Fruit fly (Drosophila melanogaster) whole organism, embryonic: Measurements from ENCODE around the gene Psn.
A peak's percentile ranks its signal among the peaks of the same experiment; 100 is the strongest.

ENCODE experiments used
- Awh ChIP-seq: fragments of 200-800 bp; sonication (Bioruptor generic); IDR thresholded peaks from 2 replicates; pipeline ENCODE4, ENCODE4 v1.3.6; 2022; ENCODE audit warnings: missing biosample characterization, missing genetic modification characterization
- CG10209 ChIP-seq: fragments of 200-800 bp; sonication (Bioruptor generic); optimal IDR thresholded peaks from 3 replicates; lab custom pipeline; 2017; ENCODE audit warnings: missing biosample characterization, mild to moderate bottlenecking, missing genetic modification characterization, missing genetic modification reagents
- CG10565 ChIP-seq: fragments of 200-800 bp; sonication (Bioruptor generic); optimal IDR thresholded peaks from 3 replicates; lab custom pipeline; 2016; ENCODE audit warnings: missing biosample characterization, mild to moderate bottlenecking, missing genetic modification characterization
- CG11093 ChIP-seq: fragments of 200-800 bp; sonication (Bioruptor generic); IDR thresholded peaks from 3 replicates; pipeline ENCODE4 v1.3.6; 2022; ENCODE audit warnings: missing biosample characterization, missing genetic modification characterization
- CG12659 ChIP-seq: fragments of 200-800 bp; sonication (Bioruptor generic); optimal IDR thresholded peaks from 3 replicates; lab custom pipeline; 2017; ENCODE audit warnings: mild to moderate bottlenecking, missing biosample characterization, missing genetic modification reagents, missing genetic modification characterization
- CG14014 ChIP-seq: fragments of 200-800 bp; sonication (Bioruptor generic); IDR thresholded peaks from 2 replicates; pipeline ENCODE4 v1.3.6; 2022; ENCODE audit warnings: missing biosample characterization, missing genetic modification characterization
- CG14667 ChIP-seq: fragments of 200-800 bp; sonication (Bioruptor generic); IDR thresholded peaks from 2 replicates; pipeline ENCODE4 v1.3.6; 2022; ENCODE audit warnings: missing biosample characterization, missing genetic modification characterization
- CG15073 ChIP-seq: fragments of 200-800 bp; sonication (Bioruptor generic); optimal IDR thresholded peaks from 2 replicates; lab custom pipeline; 2016; ENCODE audit warnings: missing biosample characterization, missing genetic modification characterization
- CG15696 ChIP-seq: fragments of 200-800 bp; sonication (Bioruptor generic); optimal IDR thresholded peaks from 2 replicates; lab custom pipeline; 2019; ENCODE audit warnings: missing biosample characterization, mild to moderate bottlenecking, missing genetic modification characterization, moderate library complexity
- CG17568 ChIP-seq: fragments of 200-800 bp; sonication (Bioruptor generic); optimal IDR thresholded peaks from 2 replicates; lab custom pipeline; 2018; ENCODE audit warnings: missing biosample characterization, mild to moderate bottlenecking, missing genetic modification characterization, moderate library complexity
- CG18619 ChIP-seq: fragments of 200-800 bp; sonication (Bioruptor generic); optimal IDR thresholded peaks from 3 replicates; lab custom pipeline; 2017; ENCODE audit warnings: missing biosample characterization, mild to moderate bottlenecking, missing genetic modification characterization
- CG2889 ChIP-seq: fragments of 200-800 bp; sonication (Bioruptor generic); IDR thresholded peaks from 3 replicates; pipeline ENCODE4 v1.3.6; 2022; ENCODE audit warnings: missing biosample characterization, missing genetic modification characterization
- CG5953 ChIP-seq: fragments of 200-800 bp; sonication (Bioruptor generic); IDR thresholded peaks from 2 replicates; pipeline ENCODE4 v1.3.6; 2022; ENCODE audit warnings: missing biosample characterization, missing genetic modification characterization
- CG6813 ChIP-seq: fragments of 200-800 bp; sonication (Bioruptor generic); optimal IDR thresholded peaks from 2 replicates; lab custom pipeline; 2017; ENCODE audit warnings: missing biosample characterization, missing genetic modification characterization, mild to moderate bottlenecking, moderate library complexity, missing genetic modification reagents
- CG7556 ChIP-seq: fragments of 200-800 bp; sonication (Bioruptor generic); optimal IDR thresholded peaks from 2 replicates; lab custom pipeline; 2017; ENCODE audit warnings: missing biosample characterization, mild to moderate bottlenecking, missing genetic modification characterization
- CG8359 ChIP-seq: fragments of 200-800 bp; sonication (Bioruptor generic); optimal IDR thresholded peaks from 2 replicates; lab custom pipeline; 2017; ENCODE audit warnings: missing biosample characterization, mild to moderate bottlenecking, missing genetic modification characterization, borderline replicate concordance
- CG8388 ChIP-seq: fragments of 200-800 bp; sonication (Bioruptor generic); optimal IDR thresholded peaks from 2 replicates; lab custom pipeline; 2019; ENCODE audit warnings: missing biosample characterization, mild to moderate bottlenecking, missing genetic modification characterization, moderate library complexity
- CG9727 ChIP-seq: fragments of 200-800 bp; sonication (Bioruptor generic); optimal IDR thresholded peaks from 3 replicates; lab custom pipeline; 2017; ENCODE audit warnings: missing biosample characterization, mild to moderate bottlenecking, missing genetic modification characterization
- CG9797 ChIP-seq: fragments of 200-800 bp; sonication (Bioruptor generic); optimal IDR thresholded peaks from 3 replicates; lab custom pipeline; 2018; ENCODE audit warnings: missing biosample characterization, mild to moderate bottlenecking, missing genetic modification characterization
- Camta ChIP-seq: fragments of 200-800 bp; sonication (Bioruptor generic); optimal IDR thresholded peaks from 2 replicates; lab custom pipeline; 2016; ENCODE audit warnings: missing biosample characterization, missing genetic modification characterization
- CrebB ChIP-seq: fragments of 200-800 bp; sonication (Bioruptor generic); optimal IDR thresholded peaks from 3 replicates; lab custom pipeline; 2018; ENCODE audit warnings: missing biosample characterization, mild to moderate bottlenecking, missing genetic modification characterization
- HmgD ChIP-seq: fragments of 200-800 bp; sonication (Bioruptor generic); optimal IDR thresholded peaks from 3 replicates; lab custom pipeline; 2016; ENCODE audit warnings: missing biosample characterization, missing genetic modification characterization
- Hmr ChIP-seq: fragments of 200-800 bp; sonication (Bioruptor generic); optimal IDR thresholded peaks from 3 replicates; lab custom pipeline; 2017; ENCODE audit warnings: mild to moderate bottlenecking, missing biosample characterization, missing genetic modification reagents, missing genetic modification characterization
- Hmx ChIP-seq: fragments of 200-800 bp; sonication (Bioruptor generic); optimal IDR thresholded peaks from 2 replicates; lab custom pipeline; 2016; ENCODE audit warnings: missing biosample characterization, missing genetic modification characterization
- Mad ChIP-seq: fragments of 200-800 bp; sonication (Bioruptor generic); optimal IDR thresholded peaks from 2 replicates; lab custom pipeline; 2016; ENCODE audit warnings: missing biosample characterization, missing genetic modification characterization
- Myb ChIP-seq: fragments of 200-800 bp; sonication (Bioruptor generic); optimal IDR thresholded peaks from 2 replicates; lab custom pipeline; 2016; ENCODE audit warnings: missing biosample characterization, missing genetic modification characterization
- Neu2 ChIP-seq: fragments of 200-800 bp; sonication (Bioruptor generic); optimal IDR thresholded peaks from 3 replicates; lab custom pipeline; 2016; ENCODE audit warnings: missing biosample characterization, missing genetic modification characterization, borderline replicate concordance
- Pdp1 ChIP-seq, 2 experiments: fragments of 200-800 bp; sonication (Bioruptor generic); optimal IDR thresholded peaks; 3 replicates each; lab custom pipeline; 2016; ENCODE audit warnings: missing biosample characterization in 2 of 2, missing genetic modification characterization in 2 of 2, mild to moderate bottlenecking in 1 of 2, moderate library complexity in 1 of 2
- Poxn ChIP-seq: fragments of 200-800 bp; sonication (Bioruptor generic); IDR thresholded peaks from 2 replicates; pipeline ENCODE4 v1.3.6; 2022; ENCODE audit warnings: missing biosample characterization, missing genetic modification characterization
- disco-r ChIP-seq: fragments of 200-800 bp; sonication (Bioruptor generic); optimal IDR thresholded peaks from 2 replicates; lab custom pipeline; 2016; ENCODE audit warnings: missing biosample characterization, missing genetic modification characterization
- eve ChIP-seq, 2 experiments: fragments of >200 bp; optimal IDR thresholded peaks; 2 replicates each; lab custom pipeline; 2017; ENCODE audit warnings: missing biosample characterization in 2 of 2, missing genetic modification characterization in 2 of 2
- eyg ChIP-seq: fragments of 200-800 bp; sonication (Bioruptor generic); optimal IDR thresholded peaks from 3 replicates; lab custom pipeline; 2016; ENCODE audit warnings: missing biosample characterization, missing genetic modification characterization
- fd102C ChIP-seq: fragments of 200-800 bp; sonication (Bioruptor generic); optimal IDR thresholded peaks from 2 replicates; lab custom pipeline; 2018; ENCODE audit warnings: missing biosample characterization, mild to moderate bottlenecking, missing genetic modification characterization, moderate library complexity
- fru ChIP-seq: fragments of >200 bp; optimal IDR thresholded peaks from 2 replicates; lab custom pipeline; 2017
- gro ChIP-seq: fragments of 200-800 bp; sonication (Bioruptor generic); optimal IDR thresholded peaks from 2 replicates; lab custom pipeline; 2016; ENCODE audit warnings: missing biosample characterization, missing genetic modification characterization
- gt ChIP-seq: fragments of 200-800 bp; sonication (Bioruptor generic); IDR thresholded peaks from 2 replicates; pipeline ENCODE4 v1.3.6; 2022; ENCODE audit warnings: missing biosample characterization, missing genetic modification characterization
- hkb ChIP-seq, 2 experiments: fragments of 200-800 bp in 1 of 2; fragments of >200 bp in 1 of 2; sonication (Bioruptor generic) in 1 of 2; IDR thresholded peaks in 1 of 2; optimal IDR thresholded peaks in 1 of 2; 2 replicates each; pipeline versions ENCODE4 v1.3.6 to Lab custom; 2017 to 2022; ENCODE audit warnings: missing biosample characterization in 1 of 2, missing genetic modification characterization in 1 of 2
- lilli ChIP-seq: fragments of 200-800 bp; sonication (Bioruptor generic); optimal IDR thresholded peaks from 3 replicates; lab custom pipeline; 2016; ENCODE audit warnings: missing biosample characterization, missing genetic modification characterization
- nerfin-1 ChIP-seq: fragments of 200-800 bp; sonication (Bioruptor generic); optimal IDR thresholded peaks from 3 replicates; lab custom pipeline; 2019; ENCODE audit warnings: missing biosample characterization, mild to moderate bottlenecking, missing genetic modification characterization, moderate library complexity
- psq ChIP-seq: fragments of 200-800 bp; sonication (Bioruptor generic); optimal IDR thresholded peaks from 2 replicates; lab custom pipeline; 2017; ENCODE audit warnings: missing biosample characterization, missing genetic modification characterization
- seq ChIP-seq: fragments of 200-800 bp; sonication (Bioruptor generic); IDR thresholded peaks from 2 replicates; pipeline ENCODE4 v1.3.6; 2022; ENCODE audit warnings: missing biosample characterization, missing genetic modification characterization
- shn ChIP-seq: fragments of 200-800 bp; sonication (Bioruptor generic); optimal IDR thresholded peaks from 3 replicates; lab custom pipeline; 2016; ENCODE audit warnings: missing biosample characterization, missing genetic modification characterization
- slou ChIP-seq: fragments of 200-800 bp; sonication (Bioruptor generic); optimal IDR thresholded peaks from 3 replicates; lab custom pipeline; 2016; ENCODE audit warnings: missing biosample characterization, missing genetic modification characterization
- tgo ChIP-seq: fragments of 200-800 bp; sonication (Bioruptor generic); IDR thresholded peaks from 3 replicates; pipeline ENCODE4 v1.3.6; 2022; ENCODE audit warnings: missing biosample characterization, missing genetic modification characterization
- tna ChIP-seq: fragments of 200-800 bp; sonication (Bioruptor generic); IDR thresholded peaks from 2 replicates; pipeline ENCODE4 v1.3.6; 2022; ENCODE audit warnings: missing biosample characterization, missing genetic modification characterization; ENCODE audit not compliant: partially characterized antibody
- unc-4 ChIP-seq: fragments of 200-800 bp; sonication (Bioruptor generic); IDR thresholded peaks from 2 replicates; pipeline ENCODE4 v1.3.6; 2022; ENCODE audit warnings: missing biosample characterization, missing genetic modification characterization; ENCODE audit not compliant: partially characterized antibody
- wek ChIP-seq: fragments of 200-800 bp; sonication (Bioruptor generic); optimal IDR thresholded peaks from 3 replicates; lab custom pipeline; 2018; ENCODE audit warnings: missing biosample characterization, mild to moderate bottlenecking, missing genetic modification characterization, moderate library complexity
- zf30C ChIP-seq: fragments of 200-800 bp; sonication (Bioruptor generic); optimal IDR thresholded peaks from 3 replicates; lab custom pipeline; 2018; ENCODE audit warnings: missing biosample characterization, mild to moderate bottlenecking, missing genetic modification characterization
- zfh2 ChIP-seq: fragments of 200-800 bp; sonication (Bioruptor generic); optimal IDR thresholded peaks from 2 replicates; lab custom pipeline; 2016; ENCODE audit warnings: missing biosample characterization, missing genetic modification characterization

Gene Psn

DNA sequence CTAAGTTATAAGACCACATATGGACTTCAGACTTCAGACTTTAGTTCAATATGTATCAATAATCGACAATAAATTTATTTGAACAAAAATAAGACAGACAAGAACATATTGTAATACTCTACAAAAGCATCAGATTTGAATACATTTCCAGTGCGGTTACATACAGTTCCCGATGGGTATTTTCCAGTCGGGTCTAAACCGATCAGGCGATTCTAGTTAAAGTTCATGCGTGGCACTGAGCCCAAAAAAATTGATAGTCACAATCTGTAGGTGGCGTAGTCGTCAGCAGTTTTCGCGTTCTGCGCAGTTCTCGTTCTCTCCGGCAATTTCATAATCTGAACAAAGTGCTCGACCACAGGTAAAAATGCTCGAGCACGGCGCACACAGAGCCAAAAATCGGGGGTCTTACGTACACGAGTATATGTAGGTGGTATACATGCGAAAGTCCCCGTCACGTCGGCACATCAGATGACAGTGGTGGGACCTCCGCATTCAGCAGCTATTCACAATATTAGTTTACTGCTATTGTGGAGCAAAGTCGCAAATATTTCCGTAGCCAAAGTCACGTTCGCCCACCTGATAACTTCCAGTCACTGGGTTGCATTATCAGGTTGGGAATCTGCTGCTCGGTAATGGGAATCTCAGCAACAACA is 36.9 kb upstream of the Psn start (continued):
- TF ChIP-seq seq (GFP tag; lab: Robert Waterston, UW) (no peak; the same call in 1 of the 2 replicates), gro (peak; percentile 23), CG5953 (GFP tag; lab: Robert Waterston, UW) (0 out of 2 replicates have a peak, but pooled peaks have one; percentile 20), CG9727 (peak; percentile 57), shn (GFP tag; lab: Kevin White, UChicago) (peak; percentile 29), wek (GFP tag; lab: Kevin White, UChicago) (no peak), CG10565 (GFP tag; lab: Kevin White, UChicago) (no peak), HmgD (no peak), CG8359 (GFP tag; lab: Kevin White, UChicago) (no peak), fd102C (no peak), disco-r (GFP tag; lab: Kevin White, UChicago) (no peak), Hmr (GFP tag; lab: Kevin White, UChicago) (peak; percentile 79), fru (no peak), CG14667 (GFP tag; lab: Robert Waterston, UW) (no peak), tgo (GFP tag; lab: Robert Waterston, UW) (no peak; the same call in 2 of the 3 replicates), Camta (no peak), hkb (optimal IDR thresholded peaks at IDR 0.05; lab: Kevin White, UChicago) (no peak), hkb (GFP tag; IDR thresholded peaks at IDR 0.05; lab: Robert Waterston, UW) (no peak), tna (GFP tag; lab: Robert Waterston, UW) (no peak), Awh (no peak), CG14014 (GFP tag; lab: Robert Waterston, UW) (no peak), eyg (peak; percentile 34), CG8388 (GFP tag; lab: Kevin White, UChicago) (no peak), nerfin-1 (tag; lab: Kevin White, UChicago) (no peak), gt (GFP tag; lab: Robert Waterston, UW) (no peak), zfh2 (GFP tag; lab: Kevin White, UChicago) (peak; percentile 69), CG2889 (GFP tag; lab: Robert Waterston, UW) (no peak), lilli (peak; percentile 80), Myb (GFP tag; lab: Kevin White, UChicago) (no peak), CG11093 (no peak), Neu2 (GFP tag; lab: Kevin White, UChicago) (no peak), Pdp1 (GFP tag; optimal IDR thresholded peaks at IDR 0.05; lab: Kevin White, UChicago) (peak; percentile 51 to 75), CG10209 (GFP tag; lab: Kevin White, UChicago) (peak; percentile 40), CG18619 (peak; percentile 14), CrebB (tag; lab: Kevin White, UChicago) (peak; percentile 44), unc-4 (GFP tag; lab: Robert Waterston, UW) (no peak), zf30C (GFP tag; lab: Kevin White, UChicago) (peak; percentile 9)

dm6 chr3L:20396047-20396446 is 36.2 kb upstream of the Psn start:
- TF ChIP-seq Mad (GFP tag; lab: Kevin White, UChicago): no peak
- TF ChIP-seq slou (GFP tag; lab: Kevin White, UChicago): no peak
- TF ChIP-seq eve (GFP tag; optimal IDR thresholded peaks at IDR 0.05; lab: Kevin White, UChicago): peak in 1 of 2 experiments; percentile 58
- TF ChIP-seq CG6813: peak; percentile 31
- no peak for TF ChIP-seq CG7556 (GFP tag; lab: Kevin White, UChicago)
- TF ChIP-seq Poxn (GFP tag; lab: Robert Waterston, UW): no peak
- TF ChIP-seq psq: no peak
- TF ChIP-seq CG9797 (GFP tag; lab: Kevin White, UChicago): no peak
- TF ChIP-seq CG15696 (tag; lab: Kevin White, UChicago): no peak
- TF ChIP-seq CG15073 (GFP tag; lab: Kevin White, UChicago): no peak
- no peak for TF ChIP-seq CG8359 (GFP tag; lab: Kevin White, UChicago)
- TF ChIP-seq Hmx: peak; percentile 44
- TF ChIP-seq CG12659: no peak
- peak; percentile 19 for TF ChIP-seq CG17568 (GFP tag; lab: Kevin White, UChicago)
